Fruit fly (Drosophila melanogaster) whole organism, prepupa: ENCODE data around the gene CG12992.

Experiments used
- Blimp-1 ChIP-seq: fragments of 200-800 bp; sonication (Bioruptor generic); optimal IDR thresholded peaks from 3 replicates; lab custom pipeline; 2017; ENCODE audit warnings: missing biosample characterization, missing genetic modification characterization, mild to moderate bottlenecking, moderate library complexity, missing genetic modification reagents
- CG10669 ChIP-seq: fragments of 200-800 bp; sonication (Bioruptor generic); optimal IDR thresholded peaks from 3 replicates; lab custom pipeline; 2018; ENCODE audit warnings: missing biosample characterization, mild to moderate bottlenecking, missing genetic modification characterization, moderate library complexity
- CG11762 ChIP-seq: fragments of 200-800 bp; sonication (Bioruptor generic); optimal IDR thresholded peaks from 3 replicates; lab custom pipeline; 2016; ENCODE audit warnings: missing biosample characterization, missing genetic modification characterization; ENCODE audit not compliant: insufficient read depth
- CG11902 ChIP-seq: fragments of 200-800 bp; sonication (Bioruptor generic); optimal IDR thresholded peaks from 3 replicates; lab custom pipeline; 2016; ENCODE audit warnings: missing biosample characterization, missing genetic modification characterization
- CG15336 ChIP-seq: fragments of 200-800 bp; sonication (Bioruptor generic); IDR thresholded peaks from 2 replicates; pipeline ENCODE4 v1.3.6; 2022; ENCODE audit warnings: missing biosample characterization, missing genetic modification characterization
- CG1621 ChIP-seq: fragments of 200-800 bp; sonication (Bioruptor generic); optimal IDR thresholded peaks from 3 replicates; lab custom pipeline; 2018; ENCODE audit warnings: missing biosample characterization, mild to moderate bottlenecking, missing genetic modification characterization
- CG16779 ChIP-seq: fragments of 200-800 bp; sonication (Bioruptor generic); optimal IDR thresholded peaks from 3 replicates; lab custom pipeline; 2017; ENCODE audit warnings: missing biosample characterization, mild to moderate bottlenecking, missing genetic modification characterization
- CG3032 ChIP-seq: fragments of 200-800 bp; optimal IDR thresholded peaks from 2 replicates; lab custom pipeline; 2019; ENCODE audit warnings: missing biosample characterization, mild to moderate bottlenecking, missing genetic modification characterization, moderate library complexity
- CG31627 ChIP-seq: fragments of 200-800 bp; sonication (Bioruptor generic); optimal IDR thresholded peaks from 3 replicates; lab custom pipeline; 2016; ENCODE audit warnings: missing biosample characterization, missing genetic modification characterization
- CG32006 ChIP-seq: fragments of 200-800 bp; sonication (Bioruptor generic); optimal IDR thresholded peaks from 3 replicates; lab custom pipeline; 2017; ENCODE audit warnings: missing biosample characterization, mild to moderate bottlenecking, missing genetic modification characterization
- CG3919 ChIP-seq: fragments of 200-800 bp; sonication (Bioruptor generic); optimal IDR thresholded peaks from 3 replicates; lab custom pipeline; 2016; ENCODE audit warnings: missing biosample characterization, missing genetic modification characterization
- CG6163 ChIP-seq: fragments of 200-800 bp; sonication (Bioruptor generic); IDR thresholded peaks from 3 replicates; pipeline ENCODE4 v1.3.6; 2022; ENCODE audit warnings: missing biosample characterization, missing genetic modification characterization
- CG6276 ChIP-seq: fragments of 200-800 bp; sonication (Bioruptor generic); optimal IDR thresholded peaks from 2 replicates; lab custom pipeline; 2017; ENCODE audit warnings: missing biosample characterization, mild to moderate bottlenecking, missing genetic modification characterization
- CG6792 ChIP-seq: fragments of 200-800 bp; sonication (Bioruptor generic); optimal IDR thresholded peaks from 3 replicates; lab custom pipeline; 2016; ENCODE audit warnings: missing biosample characterization, missing genetic modification characterization
- CG6808 ChIP-seq: fragments of 200-800 bp; sonication (Bioruptor generic); optimal IDR thresholded peaks from 3 replicates; lab custom pipeline; 2017; ENCODE audit warnings: missing biosample characterization, missing genetic modification characterization, mild to moderate bottlenecking, moderate library complexity, missing genetic modification reagents
- CG8119 ChIP-seq: fragments of 200-800 bp; sonication (Bioruptor generic); IDR thresholded peaks from 3 replicates; pipeline ENCODE4 v1.3.6; 2022; ENCODE audit warnings: missing biosample characterization, missing genetic modification characterization
- CG8632 ChIP-seq: fragments of 200-800 bp; sonication (Bioruptor generic); optimal IDR thresholded peaks from 3 replicates; lab custom pipeline; 2016; ENCODE audit warnings: missing biosample characterization, missing genetic modification characterization
- Eip75B ChIP-seq: fragments of 200-800 bp; sonication (Bioruptor generic); optimal IDR thresholded peaks from 3 replicates; lab custom pipeline; 2016; ENCODE audit warnings: missing biosample characterization, missing genetic modification characterization
- Eip78C ChIP-seq: fragments of 200-800 bp; sonication (Bioruptor generic); peaks from one replicate; lab custom pipeline; 2016; ENCODE audit warnings: missing biosample characterization, missing genetic modification characterization
- Eip93F ChIP-seq: fragments of 200-800 bp; sonication (Bioruptor generic); optimal IDR thresholded peaks from 2 replicates; lab custom pipeline; 2016; ENCODE audit warnings: missing biosample characterization, mild to moderate bottlenecking, missing genetic modification characterization
- Ets21C ChIP-seq: fragments of 200-800 bp; sonication (Bioruptor generic); optimal IDR thresholded peaks from 3 replicates; lab custom pipeline; 2016; ENCODE audit warnings: missing biosample characterization, missing genetic modification characterization
- Gug ChIP-seq: fragments of 200-800 bp; sonication (Bioruptor generic); IDR thresholded peaks from 2 replicates; pipeline ENCODE4 v1.3.6; 2022; ENCODE audit warnings: missing biosample characterization, missing genetic modification characterization
- Hr39 ChIP-seq: fragments of 200-800 bp; sonication (Bioruptor generic); optimal IDR thresholded peaks from 2 replicates; lab custom pipeline; 2016; ENCODE audit warnings: missing biosample characterization, missing genetic modification characterization
- Hr4 ChIP-seq: fragments of 200-800 bp; sonication (Bioruptor generic); optimal IDR thresholded peaks from 3 replicates; lab custom pipeline; 2016; ENCODE audit warnings: missing biosample characterization, missing genetic modification characterization
- Lpt ChIP-seq: fragments of 200-800 bp; sonication (Bioruptor generic); optimal IDR thresholded peaks from 3 replicates; lab custom pipeline; 2016; ENCODE audit warnings: missing biosample characterization, missing genetic modification characterization
- Met ChIP-seq: fragments of 200-800 bp; sonication (Bioruptor generic); optimal IDR thresholded peaks from 3 replicates; lab custom pipeline; 2016; ENCODE audit warnings: missing biosample characterization, missing genetic modification characterization
- OdsH ChIP-seq: fragments of 200-800 bp; sonication (Bioruptor generic); optimal IDR thresholded peaks from 3 replicates; lab custom pipeline; 2016; ENCODE audit warnings: missing biosample characterization, missing genetic modification characterization
- Smox ChIP-seq: fragments of 200-800 bp; sonication (Bioruptor generic); optimal IDR thresholded peaks from 3 replicates; lab custom pipeline; 2016; ENCODE audit warnings: missing biosample characterization, missing genetic modification characterization
- Sox102F ChIP-seq: fragments of 200-800 bp; sonication (Bioruptor generic); optimal IDR thresholded peaks from 2 replicates; lab custom pipeline; 2016; ENCODE audit warnings: missing biosample characterization, mild to moderate bottlenecking, missing genetic modification characterization
- Sox14 ChIP-seq: fragments of 200-800 bp; sonication (Bioruptor generic); optimal IDR thresholded peaks from 3 replicates; lab custom pipeline; 2016; ENCODE audit warnings: missing biosample characterization, missing genetic modification characterization
- Sox15 ChIP-seq: fragments of 200-800 bp; sonication (Bioruptor generic); optimal IDR thresholded peaks from 3 replicates; lab custom pipeline; 2016; ENCODE audit warnings: missing biosample characterization, missing genetic modification characterization
- achi ChIP-seq: fragments of 200-800 bp; sonication (Bioruptor generic); optimal IDR thresholded peaks from 3 replicates; lab custom pipeline; 2016; ENCODE audit warnings: missing biosample characterization, missing genetic modification characterization
- acj6 ChIP-seq: fragments of 200-800 bp; sonication (Bioruptor generic); optimal IDR thresholded peaks from 3 replicates; lab custom pipeline; 2016; ENCODE audit warnings: missing biosample characterization, missing genetic modification characterization
- cyc ChIP-seq: fragments of 200-800 bp; sonication (Bioruptor generic); optimal IDR thresholded peaks from 3 replicates; lab custom pipeline; 2016; ENCODE audit warnings: missing biosample characterization, missing genetic modification characterization
- dac ChIP-seq: fragments of 200-800 bp; sonication (Bioruptor generic); optimal IDR thresholded peaks from 2 replicates; lab custom pipeline; 2017; ENCODE audit warnings: missing biosample characterization, mild to moderate bottlenecking, missing genetic modification characterization
- eg ChIP-seq: fragments of 200-800 bp; sonication (Bioruptor generic); IDR thresholded peaks from 3 replicates; pipeline ENCODE4 v1.3.6; 2022; ENCODE audit warnings: missing biosample characterization, missing genetic modification characterization
- fd85E ChIP-seq: fragments of 200-800 bp; sonication (Bioruptor generic); optimal IDR thresholded peaks from 3 replicates; lab custom pipeline; 2016; ENCODE audit warnings: missing biosample characterization, missing genetic modification characterization
- fkh ChIP-seq: fragments of 200-800 bp; sonication (Bioruptor generic); optimal IDR thresholded peaks from 3 replicates; lab custom pipeline; 2017; ENCODE audit warnings: missing biosample characterization, mild to moderate bottlenecking, missing genetic modification characterization, moderate library complexity
- lz ChIP-seq: fragments of 200-800 bp; sonication (Bioruptor generic); optimal IDR thresholded peaks from 3 replicates; lab custom pipeline; 2016; ENCODE audit warnings: missing biosample characterization, missing genetic modification characterization
- net ChIP-seq: fragments of 200-800 bp; sonication (Bioruptor generic); optimal IDR thresholded peaks from 3 replicates; lab custom pipeline; 2016; ENCODE audit warnings: missing biosample characterization, missing genetic modification characterization
- pdm3 ChIP-seq: fragments of 200-800 bp; sonication (Bioruptor generic); optimal IDR thresholded peaks from 3 replicates; lab custom pipeline; 2016; ENCODE audit warnings: missing biosample characterization, missing genetic modification characterization
- salr ChIP-seq, 2 experiments: fragments of 200-800 bp; sonication (Bioruptor generic); optimal IDR thresholded peaks; 3 replicates each; lab custom pipeline; 2016 to 2018; ENCODE audit warnings: missing biosample characterization in 2 of 2, missing genetic modification characterization in 2 of 2, mild to moderate bottlenecking in 1 of 2
- spab ChIP-seq: fragments of 200-800 bp; sonication (Bioruptor generic); optimal IDR thresholded peaks from 2 replicates; lab custom pipeline; 2017; ENCODE audit warnings: missing biosample characterization, mild to moderate bottlenecking, missing genetic modification characterization, missing genetic modification reagents
- ss ChIP-seq, 2 experiments: fragments of 200-800 bp; sonication (Bioruptor generic); optimal IDR thresholded peaks; 2 replicates in 1 of 2; 3 replicates in 1 of 2; lab custom pipeline; 2017 to 2018; ENCODE audit warnings: mild to moderate bottlenecking in 2 of 2, missing biosample characterization in 2 of 2, missing genetic modification characterization in 2 of 2, moderate library complexity in 1 of 2
- svp ChIP-seq: fragments of 200-800 bp; sonication (Bioruptor generic); peaks from one replicate; lab custom pipeline; 2016; ENCODE audit warnings: missing biosample characterization, missing genetic modification characterization
- topi ChIP-seq: fragments of 200-800 bp; sonication (Bioruptor generic); optimal IDR thresholded peaks from 3 replicates; lab custom pipeline; 2016; ENCODE audit warnings: missing biosample characterization, missing genetic modification characterization
- vri ChIP-seq: fragments of 200-800 bp; sonication (Bioruptor generic); optimal IDR thresholded peaks from 3 replicates; lab custom pipeline; 2016; ENCODE audit warnings: missing biosample characterization, mild to moderate bottlenecking, missing genetic modification characterization

Gene CG12992

DNA sequence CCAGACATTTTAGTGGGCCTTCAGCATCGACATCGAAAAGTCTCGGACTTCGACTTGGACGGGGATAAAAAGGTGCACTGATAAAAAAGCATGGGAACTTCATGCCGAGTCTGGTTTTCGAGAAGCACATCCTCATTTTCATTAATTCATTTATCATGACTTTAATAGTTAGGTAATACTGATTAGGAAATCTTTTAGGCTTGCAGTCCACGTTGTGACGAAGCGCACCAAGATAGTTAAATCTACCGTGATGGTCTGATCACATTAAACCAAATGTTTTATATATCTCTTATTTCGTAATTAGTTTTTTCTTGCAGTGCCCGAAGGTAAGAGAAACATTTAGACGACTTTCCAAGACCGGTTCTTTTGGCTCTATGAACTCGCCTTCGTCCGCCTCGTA, 30.0 kb upstream of the CG12992 start (continued):
- TF ChIP-seq CG3919 (peak; percentile 57), Hr4 (GFP tag; lab: Kevin White, UChicago) (peak; percentile 37), lz (no peak), salr (GFP tag; optimal IDR thresholded peaks at IDR 0.05; lab: Kevin White, UChicago) (peak; percentile 54 to 58), Sox14 (GFP tag; lab: Kevin White, UChicago) (peak; percentile 63), CG6808 (GFP tag; lab: Kevin White, UChicago) (peak; percentile 86), fd85E (GFP tag; lab: Kevin White, UChicago) (no peak), fkh (no peak), CG31627 (GFP tag; lab: Kevin White, UChicago) (no peak), achi (GFP tag; lab: Kevin White, UChicago) (peak; percentile 64), Eip75B (peak; percentile 59), Eip93F (GFP tag; lab: Kevin White, UChicago) (no peak), OdsH (GFP tag; lab: Kevin White, UChicago) (peak; percentile 39), svp (GFP tag; lab: Kevin White, UChicago) (no peak), dac (GFP tag; lab: Kevin White, UChicago) (peak; percentile 35), pdm3 (peak; percentile 44), CG32006 (GFP tag; lab: Kevin White, UChicago) (peak; percentile 73), ss (GFP tag; optimal IDR thresholded peaks at IDR 0.05; lab: Kevin White, UChicago) (peak; percentile 81 to 85), eg (0 out of 3 replicates have a peak, but pooled peaks have one; percentile 18), Sox15 (GFP tag; lab: Kevin White, UChicago) (no peak), CG1621 (tag; lab: Kevin White, UChicago) (peak; percentile 68), spab (peak; percentile 71), vri (GFP tag; lab: Kevin White, UChicago) (no peak), CG8632 (GFP tag; lab: Kevin White, UChicago) (no peak), CG16779 (tag; lab: Kevin White, UChicago) (peak; percentile 6), CG11762 (GFP tag; lab: Kevin White, UChicago) (peak; percentile 38), CG8119 (peak; percentile 68)

DNA sequence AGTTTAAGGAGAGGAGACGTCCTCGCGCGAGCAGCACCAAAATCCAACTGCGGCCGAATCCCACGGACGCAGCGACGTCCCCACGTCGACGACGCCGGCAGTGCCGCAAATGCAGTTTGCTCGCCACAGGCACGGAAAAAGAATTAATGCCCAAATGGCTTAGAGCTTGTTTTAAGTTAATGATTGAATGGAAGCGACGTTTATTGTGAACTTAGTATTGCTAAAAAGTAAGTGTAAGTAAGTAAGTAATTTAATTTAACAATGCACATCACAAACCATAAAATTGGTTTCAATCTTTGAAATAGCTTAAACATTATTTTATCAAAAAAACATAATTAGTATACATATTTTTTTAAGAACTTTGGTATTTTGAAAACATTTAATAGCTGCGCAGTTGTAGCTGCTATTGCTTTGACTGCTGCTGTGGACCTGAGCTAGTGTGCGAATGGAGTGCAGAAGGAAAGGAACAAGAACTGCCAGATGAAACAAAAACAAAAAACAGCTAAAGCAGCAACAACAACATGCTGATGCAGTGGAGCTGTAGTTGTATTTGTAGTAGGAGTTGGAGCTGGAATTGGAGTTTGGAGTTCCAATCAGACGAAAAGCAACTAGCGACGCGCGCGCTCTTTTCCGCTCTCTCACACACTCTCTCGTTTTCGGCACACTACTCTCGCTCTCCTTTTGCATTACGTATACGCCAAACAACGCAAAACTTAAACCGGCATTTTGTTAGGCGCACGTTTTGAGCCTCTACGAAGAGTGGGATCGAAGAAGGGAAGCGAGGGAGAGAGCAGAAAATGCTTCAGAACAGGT, 27.3 kb upstream of the CG12992 start, which contains the start of gene CG43658:
TSS of gene CG43658 (minus strand) at position 51 of the 813 bp plus-strand sequence.
- peak; percentile 96 for TF ChIP-seq CG3032 (tag; lab: Kevin White, UChicago)
- TF ChIP-seq topi: peak; percentile 92
- TF ChIP-seq CG15336 (GFP tag; lab: Robert Waterston, UW): peak; percentile 94
- peak; percentile 86 for TF ChIP-seq Sox15 (GFP tag; lab: Kevin White, UChicago)
- TF ChIP-seq Eip78C (GFP tag; lab: Kevin White, UChicago): peak; percentile 99
- peak; percentile 91 for TF ChIP-seq Smox
- TF ChIP-seq CG11762 (GFP tag; lab: Kevin White, UChicago): peak; percentile 88
- TF ChIP-seq Lpt (GFP tag; lab: Kevin White, UChicago): peak; percentile 90
- peak; percentile 95 for TF ChIP-seq CG10669 (GFP tag; lab: Kevin White, UChicago)
- TF ChIP-seq Sox14 (GFP tag; lab: Kevin White, UChicago): peak; percentile 90
- peak; percentile 97 for TF ChIP-seq CG6276
- peak; percentile 94 for TF ChIP-seq acj6 (GFP tag; lab: Kevin White, UChicago)
- peak; percentile 78 for TF ChIP-seq Hr39
- TF ChIP-seq CG32006 (GFP tag; lab: Kevin White, UChicago): peak; percentile 97
- TF ChIP-seq cyc (GFP tag; lab: Kevin White, UChicago): peak; percentile 85
- TF ChIP-seq fkh: no peak
- TF ChIP-seq Gug (GFP tag; lab: Robert Waterston, UW): peak; percentile 87
- peak; percentile 85 for TF ChIP-seq CG6163 (GFP tag; lab: Robert Waterston, UW)
- TF ChIP-seq Sox102F (GFP tag; lab: Kevin White, UChicago): peak; percentile 89
- peak; percentile 95 for TF ChIP-seq CG3919
- TF ChIP-seq ss (GFP tag; optimal IDR thresholded peaks at IDR 0.05; lab: Kevin White, UChicago): peak; percentile 96 to 97
- peak; percentile 93 for TF ChIP-seq pdm3
- peak; percentile 92 for TF ChIP-seq Met (GFP tag; lab: Kevin White, UChicago)
- peak; percentile 85 for TF ChIP-seq eg
- peak; percentile 73 for TF ChIP-seq Ets21C (GFP tag; lab: Kevin White, UChicago)
- TF ChIP-seq lz: peak; percentile 89
- TF ChIP-seq CG6808 (GFP tag; lab: Kevin White, UChicago): peak; percentile 97
- peak; percentile 83 for TF ChIP-seq CG11902 (GFP tag; lab: Kevin White, UChicago)
- TF ChIP-seq Eip93F (GFP tag; lab: Kevin White, UChicago): peak; percentile 88
- TF ChIP-seq Blimp-1: peak; percentile 83
- peak; percentile 93 for TF ChIP-seq net
- TF ChIP-seq CG6792 (GFP tag; lab: Kevin White, UChicago): peak; percentile 93
- TF ChIP-seq OdsH (GFP tag; lab: Kevin White, UChicago): peak; percentile 94
